Worm (Caenorhabditis elegans): ENCODE results near the gene T27E9.6.

DNA sequence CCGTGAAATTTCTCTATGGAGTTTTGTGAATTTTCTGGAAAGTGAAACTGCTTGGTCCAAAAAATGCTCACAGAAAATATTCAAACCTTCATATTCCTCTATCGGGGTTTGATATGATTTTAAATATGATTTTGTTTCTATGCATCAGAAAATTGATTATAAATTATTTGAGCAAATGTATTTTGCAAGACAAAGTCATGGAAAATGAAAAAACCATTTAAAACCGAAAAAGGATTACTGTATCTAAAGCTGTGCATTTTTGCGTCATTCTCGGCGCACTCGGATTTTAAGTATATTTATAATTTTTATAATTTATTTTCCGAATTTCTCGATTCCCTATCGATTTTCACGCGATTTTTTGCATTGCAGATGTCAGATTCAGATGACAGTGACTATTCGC is 5.1 kb downstream of the T27E9.6 start, which contains the start of gene pssy-2:
- TF ChIP-seq unc-55 (GFP tag; optimal IDR thresholded peaks at IDR 0.05): no peak
- no peak for TF ChIP-seq F13H6.1 (tag; optimal IDR thresholded peaks at IDR 0.05)
- TF ChIP-seq lin-39 (tag; optimal IDR thresholded peaks at IDR 0.05): no peak
- TF ChIP-seq egl-27 (tag; optimal IDR thresholded peaks at IDR 0.05): no peak
